Fruit fly (Drosophila melanogaster): ENCODE data around the gene Glt.
A peak's percentile ranks its signal among the peaks of the same experiment; 100 is the strongest.

Gene Glt

dm6 chr2L:8690382-8690781 is 17.9 kb downstream of the Glt start:
- TF ChIP-seq tai (GFP tag; optimal IDR thresholded peaks at IDR 0.05) (no peak), Hnf4 (GFP tag; optimal IDR thresholded peaks at IDR 0.05) (peak; percentile 3)

dm6 chr2L:8690913-8691291 is 18.4 kb downstream of the Glt start:
- TF ChIP-seq OdsH (GFP tag; optimal IDR thresholded peaks at IDR 0.05) (no peak), sv (GFP tag; optimal IDR thresholded peaks at IDR 0.05) (no peak), GATAd (GFP tag; optimal IDR thresholded peaks at IDR 0.05) (no peak), tai (GFP tag; optimal IDR thresholded peaks at IDR 0.05) (no peak), fru (GFP tag; optimal IDR thresholded peaks at IDR 0.05) (no peak), pan (optimal IDR thresholded peaks at IDR 0.05) (no peak), Jra (GFP tag; optimal IDR thresholded peaks at IDR 0.05) (no peak), Rel (GFP tag; optimal IDR thresholded peaks at IDR 0.05) (no peak), Rel (tag; optimal IDR thresholded peaks at IDR 0.05) (peak; percentile 75), Dif (GFP tag; optimal IDR thresholded peaks at IDR 0.05; ENCODE audit: partially characterized antibody) (peak; percentile 9), woc (GFP tag; optimal IDR thresholded peaks at IDR 0.05) (no peak), Hr83 (GFP tag; optimal IDR thresholded peaks at IDR 0.05; ENCODE audit: poor library complexity, severe bottlenecking) (peak; percentile 13), psq (GFP tag; optimal IDR thresholded peaks at IDR 0.05) (no peak)

dm6 chr2L:8691292-8691975 is 18.9 kb downstream of the Glt start:
- TF ChIP-seq usp (GFP tag; optimal IDR thresholded peaks at IDR 0.05) (no peak), sage (GFP tag; optimal IDR thresholded peaks at IDR 0.05) (peak; percentile 70), GATAd (GFP tag; optimal IDR thresholded peaks at IDR 0.05) (no peak), foxo (GFP tag; optimal IDR thresholded peaks at IDR 0.05) (peak in 1 of 2 experiments; percentile 91), lola (GFP tag; optimal IDR thresholded peaks at IDR 0.05) (no peak), Abd-B (GFP tag; optimal IDR thresholded peaks at IDR 0.05) (no peak), OdsH (GFP tag; optimal IDR thresholded peaks at IDR 0.05) (peak; percentile 91), CG32264 (GFP tag; optimal IDR thresholded peaks at IDR 0.05) (peak; percentile 49), rgr (GFP tag; optimal IDR thresholded peaks at IDR 0.05) (peak; percentile 84), CG9705 (GFP tag; optimal IDR thresholded peaks at IDR 0.05) (peak; percentile 66), woc (GFP tag; optimal IDR thresholded peaks at IDR 0.05) (peak; percentile 85), Mio (GFP tag; optimal IDR thresholded peaks at IDR 0.05) (no peak), Hr78 (GFP tag; optimal IDR thresholded peaks at IDR 0.05) (no peak), jim (GFP tag; optimal IDR thresholded peaks at IDR 0.05) (no peak), tai (GFP tag; optimal IDR thresholded peaks at IDR 0.05) (no peak), Dfd (GFP tag; optimal IDR thresholded peaks at IDR 0.05) (no peak), sv (GFP tag; optimal IDR thresholded peaks at IDR 0.05) (peak; percentile 78), fru (GFP tag; optimal IDR thresholded peaks at IDR 0.05) (peak; percentile 89), ey (GFP tag; optimal IDR thresholded peaks at IDR 0.05) (peak; percentile 75), Hnf4 (GFP tag; optimal IDR thresholded peaks at IDR 0.05) (peak; percentile 83), Dif (GFP tag; optimal IDR thresholded peaks at IDR 0.05; ENCODE audit: partially characterized antibody) (peak; percentile 79), Jra (GFP tag; optimal IDR thresholded peaks at IDR 0.05) (peak; percentile 53), psq (GFP tag; optimal IDR thresholded peaks at IDR 0.05) (peak; percentile 84), dmrt93B (GFP tag; optimal IDR thresholded peaks at IDR 0.05) (peak; percentile 81), br (GFP tag; optimal IDR thresholded peaks at IDR 0.05) (peak; percentile 78), Myc (optimal IDR thresholded peaks at IDR 0.05) (no peak), Vsx2 (GFP tag; optimal IDR thresholded peaks at IDR 0.05; ENCODE audit: partially characterized antibody) (no peak), Sp1 (GFP tag; optimal IDR thresholded peaks at IDR 0.05) (peak; percentile 94), brk (GFP tag; optimal IDR thresholded peaks at IDR 0.05) (peak; percentile 84), dsf (GFP tag; optimal IDR thresholded peaks at IDR 0.05; ENCODE audit: borderline replicate concordance) (peak; percentile 45), N (GFP tag; optimal IDR thresholded peaks at IDR 0.05) (no peak), h (GFP tag; optimal IDR thresholded peaks at IDR 0.05) (peak; percentile 87), Rel (GFP tag; optimal IDR thresholded peaks at IDR 0.05) (peak; percentile 44), Rel (tag; optimal IDR thresholded peaks at IDR 0.05) (no peak), pan (optimal IDR thresholded peaks at IDR 0.05) (no peak), HLH106 (tag; optimal IDR thresholded peaks at IDR 0.05) (peak; percentile 90), Hr83 (GFP tag; optimal IDR thresholded peaks at IDR 0.05; ENCODE audit: poor library complexity, severe bottlenecking) (peak; percentile 76), dl (GFP tag; optimal IDR thresholded peaks at IDR 0.05; ENCODE audit: insufficient read depth in 1 of 2, partially characterized antibody in 2 of 2) (peak in 1 of 2 experiments; percentile 82), CrebA (GFP tag; optimal IDR thresholded peaks at IDR 0.05; ENCODE audit: borderline replicate concordance) (peak; percentile 47)

Measured in whole organism, wandering third instar larva.